Fruit fly (Drosophila melanogaster) whole organism, embryonic: ENCODE results near the gene CG4041.

Experiments used
- Antp ChIP-seq: fragments of 200-800 bp; sonication (Bioruptor generic); optimal IDR thresholded peaks from 3 replicates; lab custom pipeline; 2016; ENCODE audit warnings: missing biosample characterization, missing genetic modification characterization
- Asciz ChIP-seq: fragments of 200-800 bp; sonication (Bioruptor generic); optimal IDR thresholded peaks from 2 replicates; lab custom pipeline; 2017; ENCODE audit warnings: missing biosample characterization, mild to moderate bottlenecking, missing genetic modification characterization, missing genetic modification reagents
- CG10366 ChIP-seq: fragments of 200-800 bp; sonication (Bioruptor generic); IDR thresholded peaks from 2 replicates; pipeline ENCODE4 v1.3.6; 2022; ENCODE audit warnings: missing biosample characterization, missing genetic modification characterization
- CG11247 ChIP-seq: fragments of 200-800 bp; sonication (Bioruptor generic); IDR thresholded peaks from 2 replicates; pipeline ENCODE4 v1.3.6; 2022; ENCODE audit warnings: missing biosample characterization, missing genetic modification characterization
- CG12299 ChIP-seq: fragments of 200-800 bp; sonication (Bioruptor generic); optimal IDR thresholded peaks from 2 replicates; lab custom pipeline; 2018; ENCODE audit warnings: missing biosample characterization, mild to moderate bottlenecking, missing genetic modification characterization
- CG16779 ChIP-seq: fragments of 200-800 bp; sonication (Bioruptor generic); IDR thresholded peaks from 2 replicates; pipeline ENCODE4 v1.3.6; 2022; ENCODE audit warnings: missing biosample characterization, missing genetic modification characterization
- CG16863 ChIP-seq: fragments of 200-800 bp; sonication (Bioruptor generic); optimal IDR thresholded peaks from 3 replicates; lab custom pipeline; 2016; ENCODE audit warnings: missing biosample characterization, missing genetic modification characterization
- CG17829 ChIP-seq: fragments of 200-800 bp; optimal IDR thresholded peaks from 2 replicates; lab custom pipeline; 2019; ENCODE audit warnings: missing biosample characterization, mild to moderate bottlenecking, missing genetic modification characterization, moderate library complexity
- CG18599 ChIP-seq: fragments of 200-800 bp; sonication (Bioruptor generic); optimal IDR thresholded peaks from 3 replicates; lab custom pipeline; 2017; ENCODE audit warnings: missing biosample characterization, missing genetic modification characterization, mild to moderate bottlenecking, moderate library complexity, missing genetic modification reagents
- CG4282 ChIP-seq: fragments of 200-800 bp; sonication (Bioruptor generic); optimal IDR thresholded peaks from 2 replicates; lab custom pipeline; 2016; ENCODE audit warnings: missing biosample characterization, missing genetic modification characterization
- CG6689 ChIP-seq: fragments of 200-800 bp; sonication (Bioruptor generic); IDR thresholded peaks from 2 replicates; pipeline ENCODE4 v1.3.6; 2022; ENCODE audit warnings: missing biosample characterization, missing genetic modification characterization
- CG7839 ChIP-seq: fragments of 200-800 bp; sonication (Bioruptor generic); optimal IDR thresholded peaks from 3 replicates; lab custom pipeline; 2018; ENCODE audit warnings: missing biosample characterization, mild to moderate bottlenecking, missing genetic modification characterization, moderate library complexity
- CG7987 ChIP-seq: fragments of 200-800 bp; sonication (Bioruptor generic); optimal IDR thresholded peaks from 2 replicates; lab custom pipeline; 2018; ENCODE audit warnings: missing biosample characterization, mild to moderate bottlenecking, missing genetic modification characterization, moderate library complexity
- CG8281 ChIP-seq: fragments of 200-800 bp; sonication (Bioruptor generic); optimal IDR thresholded peaks from 2 replicates; lab custom pipeline; 2018; ENCODE audit warnings: missing biosample characterization, mild to moderate bottlenecking, missing genetic modification characterization, moderate library complexity
- CG9609 ChIP-seq: fragments of 200-800 bp; sonication (Bioruptor generic); optimal IDR thresholded peaks from 3 replicates; lab custom pipeline; 2016; ENCODE audit warnings: missing biosample characterization, missing genetic modification characterization
- Chrac-16 ChIP-seq: fragments of 200-800 bp; sonication (Bioruptor generic); optimal IDR thresholded peaks from 3 replicates; lab custom pipeline; 2016; ENCODE audit warnings: missing biosample characterization, missing genetic modification characterization
- D19B ChIP-seq: fragments of 200-800 bp; sonication (Bioruptor generic); optimal IDR thresholded peaks from 2 replicates; lab custom pipeline; 2017; ENCODE audit warnings: missing biosample characterization, mild to moderate bottlenecking, missing genetic modification characterization
- Dip2 ChIP-seq: fragments of 200-800 bp; sonication (Bioruptor generic); IDR thresholded peaks from 2 replicates; pipeline ENCODE4 v1.3.6; 2022; ENCODE audit warnings: missing biosample characterization, missing genetic modification characterization
- E2f2 ChIP-seq: fragments of 200-800 bp; sonication (Bioruptor generic); IDR thresholded peaks from 2 replicates; pipeline ENCODE4 v1.3.6; 2022; ENCODE audit warnings: missing biosample characterization, missing genetic modification characterization
- Eip74EF ChIP-seq, 2 experiments: fragments of 200-800 bp in 1 of 2; fragments of >200 bp in 1 of 2; sonication (Bioruptor generic) in 1 of 2; optimal IDR thresholded peaks; 2 replicates each; lab custom pipeline; 2017 to 2019; ENCODE audit warnings: missing biosample characterization in 2 of 2, missing genetic modification characterization in 2 of 2, mild to moderate bottlenecking in 1 of 2, moderate library complexity in 1 of 2
- Ets97D ChIP-seq: fragments of 200-800 bp; sonication (Bioruptor generic); optimal IDR thresholded peaks from 3 replicates; lab custom pipeline; 2016; ENCODE audit warnings: missing biosample characterization, missing genetic modification characterization
- Fer2 ChIP-seq: fragments of 200-800 bp; sonication (Bioruptor generic); optimal IDR thresholded peaks from 2 replicates; lab custom pipeline; 2018; ENCODE audit warnings: missing biosample characterization, mild to moderate bottlenecking, missing genetic modification characterization, moderate library complexity
- H15 ChIP-seq: fragments of 200-800 bp; sonication (Bioruptor generic); IDR thresholded peaks from 3 replicates; pipeline ENCODE4 v1.3.6; 2022; ENCODE audit warnings: missing biosample characterization, missing genetic modification characterization
- Hmr ChIP-seq: fragments of 200-800 bp; sonication (Bioruptor generic); optimal IDR thresholded peaks from 3 replicates; lab custom pipeline; 2017; ENCODE audit warnings: mild to moderate bottlenecking, missing biosample characterization, missing genetic modification reagents, missing genetic modification characterization
- Hr78 ChIP-seq, 2 experiments: fragments of 200-800 bp in 1 of 2; fragments of >200 bp in 1 of 2; sonication (Bioruptor generic) in 1 of 2; optimal IDR thresholded peaks; 2 replicates each; lab custom pipeline; 2017 to 2019; ENCODE audit warnings: missing biosample characterization in 2 of 2, missing genetic modification characterization in 2 of 2, mild to moderate bottlenecking in 1 of 2, moderate library complexity in 1 of 2
- Max ChIP-seq: fragments of 200-800 bp; sonication (Bioruptor generic); optimal IDR thresholded peaks from 2 replicates; lab custom pipeline; 2016; ENCODE audit warnings: missing biosample characterization, mild to moderate bottlenecking, missing genetic modification characterization
- Med ChIP-seq: fragments of 200-800 bp; sonication (Bioruptor generic); peaks from one replicate; lab custom pipeline; 2016; ENCODE audit warnings: missing biosample characterization, missing genetic modification characterization, mild to moderate bottlenecking, inconsistent platforms, moderate library complexity
- Nf-YB ChIP-seq: fragments of 200-800 bp; sonication (Bioruptor generic); optimal IDR thresholded peaks from 3 replicates; lab custom pipeline; 2019; ENCODE audit warnings: missing biosample characterization, mild to moderate bottlenecking, missing genetic modification characterization, moderate library complexity
- Optix ChIP-seq: fragments of 200-800 bp; sonication (Bioruptor generic); IDR thresholded peaks from 3 replicates; pipeline ENCODE4 v1.3.6; 2022; ENCODE audit warnings: missing biosample characterization, missing genetic modification characterization
- Rfx ChIP-seq: fragments of 200-800 bp; sonication (Bioruptor generic); IDR thresholded peaks from 2 replicates; pipeline ENCODE4 v1.3.6; 2022; ENCODE audit warnings: missing biosample characterization, missing genetic modification characterization
- ato ChIP-seq: fragments of 200-800 bp; sonication (Bioruptor generic); IDR thresholded peaks from 2 replicates; pipeline ENCODE4 v1.3.6; 2022; ENCODE audit warnings: missing biosample characterization, missing genetic modification characterization; ENCODE audit not compliant: partially characterized antibody
- bigmax ChIP-seq: fragments of 200-800 bp; sonication (Bioruptor generic); optimal IDR thresholded peaks from 2 replicates; lab custom pipeline; 2018; ENCODE audit warnings: missing biosample characterization, mild to moderate bottlenecking, missing genetic modification characterization
- br ChIP-seq: fragments of >200 bp; optimal IDR thresholded peaks from 2 replicates; lab custom pipeline; 2017
- crc ChIP-seq: fragments of 200-800 bp; sonication (Bioruptor generic); optimal IDR thresholded peaks from 2 replicates; lab custom pipeline; 2016; ENCODE audit warnings: missing biosample characterization, missing genetic modification characterization
- eyg ChIP-seq: fragments of 200-800 bp; sonication (Bioruptor generic); optimal IDR thresholded peaks from 3 replicates; lab custom pipeline; 2016; ENCODE audit warnings: missing biosample characterization, missing genetic modification characterization
- fd102C ChIP-seq: fragments of 200-800 bp; sonication (Bioruptor generic); optimal IDR thresholded peaks from 2 replicates; lab custom pipeline; 2018; ENCODE audit warnings: missing biosample characterization, mild to moderate bottlenecking, missing genetic modification characterization, moderate library complexity
- ftz-f1 ChIP-seq: fragments of 200-800 bp; sonication (Bioruptor generic); optimal IDR thresholded peaks from 2 replicates; lab custom pipeline; 2016; ENCODE audit warnings: missing biosample characterization, missing genetic modification characterization
- gem ChIP-seq: fragments of 200-800 bp; sonication (Bioruptor generic); optimal IDR thresholded peaks from 2 replicates; lab custom pipeline; 2019; ENCODE audit warnings: missing biosample characterization, mild to moderate bottlenecking, missing genetic modification characterization, moderate library complexity
- lab ChIP-seq: fragments of 200-800 bp; sonication (Bioruptor generic); optimal IDR thresholded peaks from 3 replicates; lab custom pipeline; 2017; ENCODE audit warnings: missing biosample characterization, missing genetic modification characterization, mild to moderate bottlenecking, moderate library complexity, missing genetic modification reagents
- maf-S ChIP-seq: fragments of 200-800 bp; sonication (Bioruptor generic); optimal IDR thresholded peaks from 2 replicates; lab custom pipeline; 2016; ENCODE audit warnings: missing biosample characterization, missing genetic modification characterization
- nerfin-1 ChIP-seq: fragments of 200-800 bp; sonication (Bioruptor generic); optimal IDR thresholded peaks from 3 replicates; lab custom pipeline; 2019; ENCODE audit warnings: missing biosample characterization, mild to moderate bottlenecking, missing genetic modification characterization, moderate library complexity
- oc ChIP-seq: fragments of 200-800 bp; sonication (Bioruptor generic); optimal IDR thresholded peaks from 2 replicates; lab custom pipeline; 2018; ENCODE audit warnings: missing biosample characterization, mild to moderate bottlenecking, missing genetic modification characterization, moderate library complexity
- peb ChIP-seq: fragments of 200-800 bp; sonication (Bioruptor generic); IDR thresholded peaks from 2 replicates; pipeline ENCODE4 v1.3.6; 2022; ENCODE audit warnings: missing biosample characterization, missing genetic modification characterization
- seq ChIP-seq: fragments of 200-800 bp; sonication (Bioruptor generic); IDR thresholded peaks from 2 replicates; pipeline ENCODE4 v1.3.6; 2022; ENCODE audit warnings: missing biosample characterization, missing genetic modification characterization
- sim ChIP-seq: fragments of 200-800 bp; sonication (Bioruptor generic); IDR thresholded peaks from 2 replicates; pipeline ENCODE4 v1.3.6; 2022; ENCODE audit warnings: missing biosample characterization, missing genetic modification characterization
- sr ChIP-seq: fragments of 200-800 bp; sonication (Bioruptor generic); IDR thresholded peaks from 3 replicates; pipeline ENCODE4 v1.3.6; 2022; ENCODE audit warnings: missing biosample characterization, missing genetic modification characterization
- tgo ChIP-seq: fragments of 200-800 bp; sonication (Bioruptor generic); IDR thresholded peaks from 3 replicates; pipeline ENCODE4 v1.3.6; 2022; ENCODE audit warnings: missing biosample characterization, missing genetic modification characterization
- toy ChIP-seq: fragments of 200-800 bp; sonication (Bioruptor generic); IDR thresholded peaks from 2 replicates; pipeline ENCODE4 v1.3.6; 2022; ENCODE audit warnings: missing biosample characterization, missing genetic modification characterization
- usp ChIP-seq: fragments of >200 bp; optimal IDR thresholded peaks from 2 replicates; lab custom pipeline; 2017; ENCODE audit warnings: missing biosample characterization, missing genetic modification characterization
- zfh2 ChIP-seq: fragments of 200-800 bp; sonication (Bioruptor generic); optimal IDR thresholded peaks from 2 replicates; lab custom pipeline; 2016; ENCODE audit warnings: missing biosample characterization, missing genetic modification characterization

CG4041 gene

DNA sequence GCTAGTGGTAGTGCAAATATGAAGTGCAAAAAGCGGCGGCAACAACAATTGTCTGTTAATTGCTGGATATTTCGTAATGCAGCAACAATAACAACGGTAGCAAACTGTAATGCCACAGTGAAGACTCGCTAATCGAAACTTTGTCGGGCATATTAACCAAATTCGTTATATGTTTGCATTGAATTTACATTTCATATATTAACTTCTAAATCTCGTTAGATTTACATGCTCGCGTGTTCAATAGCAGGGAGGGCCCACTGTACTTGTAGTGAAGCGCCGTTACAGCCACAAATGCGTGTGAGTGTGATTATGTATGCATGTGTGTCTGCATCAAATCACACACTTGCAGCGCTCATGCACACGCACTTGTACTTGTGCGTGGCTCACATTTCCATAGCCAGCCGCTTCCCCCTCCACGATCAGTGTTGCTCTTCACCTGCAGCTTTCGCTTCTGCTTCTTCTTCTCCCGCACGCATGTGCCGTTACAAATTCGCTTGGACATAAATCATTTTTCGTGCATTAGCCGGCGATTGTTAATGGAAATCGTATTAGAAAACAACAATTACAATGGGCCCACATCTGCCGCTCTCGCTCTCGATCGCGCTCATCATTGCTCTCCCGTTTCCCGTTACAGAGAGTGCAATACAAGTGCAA, 21.7 kb upstream of the CG4041 start (continued):
- TF ChIP-seq CG10366 (GFP tag; lab: Robert Waterston, UW), result peak; percentile 96
- TF ChIP-seq lab, result peak; percentile 92
- peak; percentile 54 for TF ChIP-seq bigmax
- TF ChIP-seq CG6689 (GFP tag; lab: Robert Waterston, UW), result peak; percentile 95
- peak; percentile 83 for TF ChIP-seq Fer2 (tag; lab: Kevin White, UChicago)
- peak; percentile 95 for TF ChIP-seq tgo (GFP tag; lab: Robert Waterston, UW)
- TF ChIP-seq CG11247 (GFP tag; lab: Robert Waterston, UW), result peak; percentile 88
- TF ChIP-seq Dip2, result peak; percentile 47
- TF ChIP-seq sim (GFP tag; lab: Robert Waterston, UW), result peak; percentile 90
- peak; percentile 73 for TF ChIP-seq Nf-YB (GFP tag; lab: Kevin White, UChicago)
- TF ChIP-seq CG7987 (GFP tag; lab: Kevin White, UChicago), result peak; percentile 84
- peak; percentile 96 for TF ChIP-seq gem (tag; lab: Kevin White, UChicago)
- peak; percentile 65 for TF ChIP-seq CG16779 (GFP tag; lab: Robert Waterston, UW)
- peak; percentile 86 for TF ChIP-seq crc (GFP tag; lab: Kevin White, UChicago)
- TF ChIP-seq CG7839 (tag; lab: Kevin White, UChicago), result peak; percentile 96
- TF ChIP-seq sr (GFP tag; lab: Robert Waterston, UW), result peak; percentile 90
- peak in 1 of 2 experiments; percentile 69 for TF ChIP-seq Hr78 (GFP tag; optimal IDR thresholded peaks at IDR 0.05; lab: Kevin White, UChicago)
- peak; percentile 92 for TF ChIP-seq Asciz (GFP tag; lab: Kevin White, UChicago)
- peak; percentile 64 for TF ChIP-seq D19B (GFP tag; lab: Kevin White, UChicago)
- peak; percentile 96 for TF ChIP-seq H15 (GFP tag; lab: Robert Waterston, UW)
- peak; percentile 93 for TF ChIP-seq CG9609
- TF ChIP-seq nerfin-1 (tag; lab: Kevin White, UChicago), result peak; percentile 93
- TF ChIP-seq E2f2 (GFP tag; lab: Robert Waterston, UW), result peak; percentile 71
- TF ChIP-seq CG17829 (tag; lab: Kevin White, UChicago), result peak; percentile 96
- peak; percentile 93 for TF ChIP-seq seq (GFP tag; lab: Robert Waterston, UW)
- TF ChIP-seq Chrac-16 (GFP tag; lab: Kevin White, UChicago), result peak; percentile 96
- peak; percentile 63; the same call in 1 of the 2 replicates for TF ChIP-seq toy
- TF ChIP-seq Rfx (GFP tag; lab: Robert Waterston, UW), result peak; percentile 92
- TF ChIP-seq CG4282 (GFP tag; lab: Kevin White, UChicago), result peak; percentile 63
- TF ChIP-seq maf-S, result peak; percentile 85
- TF ChIP-seq Max (GFP tag; lab: Kevin White, UChicago), result peak; percentile 90
- peak; percentile 79 for TF ChIP-seq Hmr
- TF ChIP-seq oc (tag; lab: Kevin White, UChicago), result peak; percentile 97
- TF ChIP-seq Med, result peak; percentile 99
- peak; percentile 73 for TF ChIP-seq Ets97D
- no peak for TF ChIP-seq usp
- peak; percentile 84 for TF ChIP-seq CG12299 (tag; lab: Kevin White, UChicago)
- TF ChIP-seq Optix (GFP tag; lab: Robert Waterston, UW), result peak; percentile 97
- peak in 1 of 2 experiments; percentile 89 for TF ChIP-seq Eip74EF (GFP tag; optimal IDR thresholded peaks at IDR 0.05; lab: Kevin White, UChicago)
- TF ChIP-seq CG16863 (GFP tag; lab: Kevin White, UChicago), result peak; percentile 94
- no peak for TF ChIP-seq ftz-f1 (GFP tag; lab: Kevin White, UChicago)
- TF ChIP-seq CG18599 (GFP tag; lab: Kevin White, UChicago), result peak; percentile 86
- no peak for TF ChIP-seq ato
- TF ChIP-seq CG8281 (tag; lab: Kevin White, UChicago), result peak; percentile 81
- peak; percentile 72 for TF ChIP-seq eyg
- TF ChIP-seq peb (GFP tag; lab: Robert Waterston, UW), result peak; percentile 95
- peak; percentile 95 for TF ChIP-seq Antp (GFP tag; lab: Kevin White, UChicago)
- no peak for TF ChIP-seq br
- peak; percentile 57 for TF ChIP-seq zfh2 (GFP tag; lab: Kevin White, UChicago)
- peak; percentile 92 for TF ChIP-seq fd102C (GFP tag; lab: Kevin White, UChicago)
